Fruit fly (Drosophila melanogaster) whole organism, embryonic: ENCODE measurements around the gene CG31549.

Experiments
- Aef1 ChIP-seq: fragments of 200-800 bp; sonication (Bioruptor generic); IDR thresholded peaks from 3 replicates; pipeline ENCODE4 v1.3.6; 2022; ENCODE audit warnings: missing biosample characterization, missing genetic modification characterization
- Atf3 ChIP-seq: fragments of 200-800 bp; sonication (Bioruptor generic); optimal IDR thresholded peaks from 3 replicates; lab custom pipeline; 2016; ENCODE audit warnings: missing biosample characterization, missing genetic modification characterization
- CG10543 ChIP-seq: fragments of 200-800 bp; sonication (Bioruptor generic); optimal IDR thresholded peaks from 3 replicates; lab custom pipeline; 2017; ENCODE audit warnings: missing biosample characterization, mild to moderate bottlenecking, missing genetic modification characterization, moderate library complexity
- CG10979 ChIP-seq: fragments of 200-800 bp; sonication (Bioruptor generic); optimal IDR thresholded peaks from 2 replicates; lab custom pipeline; 2018; ENCODE audit warnings: missing biosample characterization, mild to moderate bottlenecking, missing genetic modification characterization, moderate library complexity
- CG14710 ChIP-seq: fragments of 200-800 bp; sonication (Bioruptor generic); optimal IDR thresholded peaks from 3 replicates; lab custom pipeline; 2019; ENCODE audit warnings: missing biosample characterization, mild to moderate bottlenecking, missing genetic modification characterization, moderate library complexity
- CG17361 ChIP-seq: fragments of 200-800 bp; sonication (Bioruptor generic); IDR thresholded peaks from 3 replicates; pipeline ENCODE4 v1.3.6; 2022; ENCODE audit warnings: missing biosample characterization, missing genetic modification characterization
- CG18476 ChIP-seq: fragments of 200-800 bp; sonication (Bioruptor generic); optimal IDR thresholded peaks from 2 replicates; lab custom pipeline; 2016; ENCODE audit warnings: missing biosample characterization, mild to moderate bottlenecking, missing genetic modification characterization
- CG2116 ChIP-seq: fragments of 200-800 bp; sonication (Bioruptor generic); optimal IDR thresholded peaks from 3 replicates; lab custom pipeline; 2018; ENCODE audit warnings: missing biosample characterization, mild to moderate bottlenecking, missing genetic modification characterization
- CG2120 ChIP-seq: fragments of 200-800 bp; sonication (Bioruptor generic); optimal IDR thresholded peaks from 3 replicates; lab custom pipeline; 2016; ENCODE audit warnings: missing biosample characterization, missing genetic modification characterization
- CG31224 ChIP-seq: fragments of 200-800 bp; sonication (Bioruptor generic); IDR thresholded peaks from 2 replicates; pipeline ENCODE4 v1.3.6; 2022; ENCODE audit warnings: missing biosample characterization, missing genetic modification characterization
- CG3281 ChIP-seq: fragments of 200-800 bp; sonication (Bioruptor generic); optimal IDR thresholded peaks from 3 replicates; lab custom pipeline; 2017; ENCODE audit warnings: missing biosample characterization, mild to moderate bottlenecking, missing genetic modification characterization
- CG6791 ChIP-seq: fragments of 200-800 bp; sonication (Bioruptor generic); IDR thresholded peaks from 3 replicates; pipeline ENCODE4 v1.3.6; 2022; ENCODE audit warnings: missing biosample characterization, missing genetic modification characterization; ENCODE audit not compliant: partially characterized antibody
- CG7786 ChIP-seq: fragments of 200-800 bp; sonication (Bioruptor generic); optimal IDR thresholded peaks from 2 replicates; lab custom pipeline; 2016; ENCODE audit warnings: missing biosample characterization, missing genetic modification characterization
- CG8290 ChIP-seq, 3 experiments: fragments of 200-800 bp; sonication (Bioruptor generic); optimal IDR thresholded peaks; 2 replicates each; lab custom pipeline; 2016 to 2019; ENCODE audit warnings: missing biosample characterization in 3 of 3, missing genetic modification characterization in 3 of 3, mild to moderate bottlenecking in 2 of 3, moderate library complexity in 1 of 3
- CG8388 ChIP-seq: fragments of 200-800 bp; sonication (Bioruptor generic); optimal IDR thresholded peaks from 2 replicates; lab custom pipeline; 2019; ENCODE audit warnings: missing biosample characterization, mild to moderate bottlenecking, missing genetic modification characterization, moderate library complexity
- CrebB ChIP-seq: fragments of 200-800 bp; sonication (Bioruptor generic); optimal IDR thresholded peaks from 3 replicates; lab custom pipeline; 2018; ENCODE audit warnings: missing biosample characterization, mild to moderate bottlenecking, missing genetic modification characterization
- D19B ChIP-seq: fragments of 200-800 bp; sonication (Bioruptor generic); optimal IDR thresholded peaks from 2 replicates; lab custom pipeline; 2017; ENCODE audit warnings: missing biosample characterization, mild to moderate bottlenecking, missing genetic modification characterization
- ERR ChIP-seq: fragments of 200-800 bp; sonication (Bioruptor generic); optimal IDR thresholded peaks from 2 replicates; lab custom pipeline; 2016; ENCODE audit warnings: missing biosample characterization, missing genetic modification characterization
- Hr39 ChIP-seq: fragments of >200 bp; optimal IDR thresholded peaks from 2 replicates; lab custom pipeline; 2017
- Hr51 ChIP-seq, 2 experiments: fragments of 200-800 bp; sonication (Bioruptor generic); optimal IDR thresholded peaks; 2 replicates in 1 of 2; 3 replicates in 1 of 2; lab custom pipeline; 2016 to 2018; ENCODE audit warnings: missing biosample characterization in 2 of 2, missing genetic modification characterization in 2 of 2, mild to moderate bottlenecking in 1 of 2, moderate library complexity in 1 of 2
- Lpt ChIP-seq: fragments of >200 bp; optimal IDR thresholded peaks from 2 replicates; lab custom pipeline; 2018; ENCODE audit warnings: missing biosample characterization, missing genetic modification characterization
- NC2α ChIP-seq: fragments of 200-800 bp; sonication (Bioruptor generic); optimal IDR thresholded peaks from 2 replicates; lab custom pipeline; 2016; ENCODE audit warnings: missing biosample characterization, missing genetic modification characterization
- Nf-YB ChIP-seq: fragments of 200-800 bp; sonication (Bioruptor generic); optimal IDR thresholded peaks from 3 replicates; lab custom pipeline; 2019; ENCODE audit warnings: missing biosample characterization, mild to moderate bottlenecking, missing genetic modification characterization, moderate library complexity
- Ravus ChIP-seq: fragments of 200-800 bp; sonication (Bioruptor generic); IDR thresholded peaks from 2 replicates; pipeline ENCODE4 v1.3.6; 2022; ENCODE audit warnings: missing biosample characterization, missing genetic modification characterization
- Rfx ChIP-seq: fragments of 200-800 bp; sonication (Bioruptor generic); IDR thresholded peaks from 2 replicates; pipeline ENCODE4 v1.3.6; 2022; ENCODE audit warnings: missing biosample characterization, missing genetic modification characterization
- Rx ChIP-seq: fragments of 200-800 bp; sonication (Bioruptor generic); IDR thresholded peaks from 2 replicates; pipeline ENCODE4 v1.3.6; 2022; ENCODE audit warnings: missing biosample characterization, missing genetic modification characterization
- Taf1 ChIP-seq: fragments of 200-800 bp; sonication (Bioruptor generic); IDR thresholded peaks from 2 replicates; pipeline ENCODE4 v1.3.6; 2022; ENCODE audit warnings: missing biosample characterization, missing genetic modification characterization
- Tbp ChIP-seq: fragments of >200 bp; optimal IDR thresholded peaks from 2 replicates; lab custom pipeline; 2018; ENCODE audit warnings: missing biosample characterization, missing genetic modification characterization
- abd-A ChIP-seq: fragments of 200-800 bp; sonication (Bioruptor generic); optimal IDR thresholded peaks from 3 replicates; lab custom pipeline; 2019; ENCODE audit warnings: missing biosample characterization, mild to moderate bottlenecking, missing genetic modification characterization, moderate library complexity
- bab2 ChIP-seq: fragments of 200-800 bp; sonication (Bioruptor generic); optimal IDR thresholded peaks from 2 replicates; lab custom pipeline; 2016; ENCODE audit warnings: missing biosample characterization, missing genetic modification characterization
- chinmo ChIP-seq: fragments of 200-800 bp; sonication (Bioruptor generic); IDR thresholded peaks from 4 replicates; pipeline ENCODE4 v1.3.6; 2022; ENCODE audit warnings: missing biosample characterization, missing genetic modification characterization; ENCODE audit not compliant: partially characterized antibody
- chn ChIP-seq: fragments of 200-800 bp; sonication (Bioruptor generic); optimal IDR thresholded peaks from 2 replicates; lab custom pipeline; 2016; ENCODE audit warnings: missing biosample characterization, missing genetic modification characterization
- emc ChIP-seq: fragments of 200-800 bp; sonication (Bioruptor generic); optimal IDR thresholded peaks from 2 replicates; lab custom pipeline; 2016; ENCODE audit warnings: missing biosample characterization, missing genetic modification characterization
- gem ChIP-seq: fragments of 200-800 bp; sonication (Bioruptor generic); optimal IDR thresholded peaks from 2 replicates; lab custom pipeline; 2019; ENCODE audit warnings: missing biosample characterization, mild to moderate bottlenecking, missing genetic modification characterization, moderate library complexity
- gro ChIP-seq: fragments of 200-800 bp; sonication (Bioruptor generic); optimal IDR thresholded peaks from 2 replicates; lab custom pipeline; 2016; ENCODE audit warnings: missing biosample characterization, missing genetic modification characterization
- hth ChIP-seq: fragments of >200 bp; optimal IDR thresholded peaks from 2 replicates; lab custom pipeline; 2017; ENCODE audit warnings: inconsistent platforms
- kah ChIP-seq: fragments of 200-800 bp; sonication (Bioruptor generic); optimal IDR thresholded peaks from 2 replicates; lab custom pipeline; 2018; ENCODE audit warnings: missing biosample characterization, mild to moderate bottlenecking, missing genetic modification characterization
- ken ChIP-seq: fragments of 200-800 bp; sonication (Bioruptor generic); IDR thresholded peaks from 3 replicates; pipeline ENCODE4 v1.3.6; 2022; ENCODE audit warnings: missing biosample characterization, missing genetic modification characterization
- luna ChIP-seq: fragments of 200-800 bp; sonication (Bioruptor generic); optimal IDR thresholded peaks from 2 replicates; lab custom pipeline; 2016; ENCODE audit warnings: missing biosample characterization, missing genetic modification characterization
- nau ChIP-seq: fragments of 200-800 bp; sonication (Bioruptor generic); optimal IDR thresholded peaks from 3 replicates; lab custom pipeline; 2017; ENCODE audit warnings: missing biosample characterization, mild to moderate bottlenecking, missing genetic modification characterization, missing genetic modification reagents
- oc ChIP-seq: fragments of 200-800 bp; sonication (Bioruptor generic); optimal IDR thresholded peaks from 2 replicates; lab custom pipeline; 2018; ENCODE audit warnings: missing biosample characterization, mild to moderate bottlenecking, missing genetic modification characterization, moderate library complexity
- onecut ChIP-seq: fragments of 200-800 bp; sonication (Bioruptor generic); IDR thresholded peaks from 2 replicates; pipeline ENCODE4 v1.3.6; 2022; ENCODE audit warnings: missing biosample characterization, missing genetic modification characterization
- pum ChIP-seq: fragments of 200-800 bp; sonication (Bioruptor generic); optimal IDR thresholded peaks from 2 replicates; lab custom pipeline; 2016; ENCODE audit warnings: missing biosample characterization, missing genetic modification characterization
- pzg ChIP-seq: fragments of 200-800 bp; sonication (Bioruptor generic); optimal IDR thresholded peaks from 3 replicates; lab custom pipeline; 2018; ENCODE audit warnings: missing biosample characterization, mild to moderate bottlenecking, missing genetic modification characterization, moderate library complexity
- sd ChIP-seq: fragments of 200-800 bp; sonication (Bioruptor generic); optimal IDR thresholded peaks from 3 replicates; lab custom pipeline; 2018; ENCODE audit warnings: missing biosample characterization, mild to moderate bottlenecking, missing genetic modification characterization, moderate library complexity
- ssp ChIP-seq: fragments of 200-800 bp; sonication (Bioruptor generic); IDR thresholded peaks from 2 replicates; pipeline ENCODE4 v1.3.6; 2022; ENCODE audit warnings: missing biosample characterization, missing genetic modification characterization
- tap ChIP-seq: fragments of 200-800 bp; optimal IDR thresholded peaks from 3 replicates; lab custom pipeline; 2019; ENCODE audit warnings: missing biosample characterization, mild to moderate bottlenecking, missing genetic modification characterization, moderate library complexity
- trh ChIP-seq: fragments of 200-800 bp; sonication (Bioruptor generic); optimal IDR thresholded peaks from 2 replicates; lab custom pipeline; 2016; ENCODE audit warnings: missing biosample characterization, missing genetic modification characterization
- vnd ChIP-seq: fragments of 200-800 bp; sonication (Bioruptor generic); IDR thresholded peaks from 3 replicates; pipeline ENCODE4 v1.3.6; 2022; ENCODE audit warnings: missing biosample characterization, missing genetic modification characterization; ENCODE audit not compliant: partially characterized antibody
- yki ChIP-seq: fragments of >200 bp; optimal IDR thresholded peaks from 3 replicates; lab custom pipeline; 2018

CG31549 gene

DNA sequence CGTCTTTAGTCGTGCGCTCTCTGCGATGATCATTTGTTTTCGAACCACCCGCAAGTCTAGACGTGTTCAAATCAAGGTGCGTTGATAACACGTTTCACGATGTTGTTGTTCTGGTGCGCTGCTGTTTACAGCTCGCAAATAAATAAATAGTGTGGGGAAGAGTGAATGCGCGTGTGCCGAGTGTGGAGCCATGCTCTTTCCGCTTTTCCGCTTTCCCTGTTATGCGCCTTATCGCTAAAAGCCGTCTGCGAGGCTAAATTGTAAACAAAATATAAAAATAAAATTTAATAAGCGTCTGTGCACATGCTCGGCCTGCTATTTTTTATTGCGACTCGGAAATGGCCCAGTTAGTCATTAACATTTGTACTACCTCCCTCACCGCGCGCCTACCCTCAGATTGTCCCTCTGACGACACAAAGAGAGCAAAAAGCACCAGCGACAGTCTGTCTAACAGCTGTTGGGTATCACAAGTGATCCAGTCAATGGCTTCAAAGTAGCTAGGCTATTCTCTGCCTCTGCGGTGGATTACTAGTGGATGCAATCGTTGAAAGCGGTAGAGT is 40.7 kb downstream of the CG31549 start (continued):
- TF ChIP-seq chn (GFP tag; lab: Kevin White, UChicago), result peak; percentile 39
- TF ChIP-seq Rfx (GFP tag; lab: Robert Waterston, UW), result peak; percentile 63; the same call in 1 of the 2 replicates
- TF ChIP-seq ken (GFP tag; lab: Robert Waterston, UW), result 0 out of 3 replicates have a peak, but pooled peaks have one; percentile 49
- peak; percentile 79 for TF ChIP-seq gro (GFP tag; lab: Kevin White, UChicago)
- TF ChIP-seq Lpt, result no peak
- 0 out of 2 replicates have a peak, but pooled peaks have one; percentile 16 for TF ChIP-seq Taf1
- TF ChIP-seq Nf-YB, result peak; percentile 73
- peak; percentile 69 for TF ChIP-seq CG18476 (GFP tag; lab: Kevin White, UChicago)
- no peak for TF ChIP-seq CG6791 (GFP tag; lab: Robert Waterston, UW)
- TF ChIP-seq bab2, result peak; percentile 77
- no peak for TF ChIP-seq Ravus (GFP tag; lab: Robert Waterston, UW)
- peak; percentile 64 for TF ChIP-seq tap
- no peak for TF ChIP-seq vnd (GFP tag; lab: Robert Waterston, UW)
- peak; percentile 19 for TF ChIP-seq pzg (GFP tag; lab: Kevin White, UChicago)
- TF ChIP-seq Atf3 (GFP tag; lab: Kevin White, UChicago), result peak; percentile 54
- TF ChIP-seq Tbp, result no peak
- TF ChIP-seq chinmo (GFP tag; lab: Robert Waterston, UW), result peak; percentile 96
- peak; percentile 74 for TF ChIP-seq CG8290 (GFP tag; optimal IDR thresholded peaks at IDR 0.05; lab: Kevin White, UChicago)
- TF ChIP-seq CG8290 (tag; optimal IDR thresholded peaks at IDR 0.05; lab: Kevin White, UChicago), result peak; percentile 87 to 92
- peak; percentile 0 for TF ChIP-seq luna
- TF ChIP-seq sd (tag; lab: Kevin White, UChicago), result no peak
- TF ChIP-seq kah, result peak; percentile 86
- no peak for TF ChIP-seq emc
- TF ChIP-seq ssp, result no peak
- TF ChIP-seq CG3281 (GFP tag; lab: Kevin White, UChicago), result peak; percentile 86
- TF ChIP-seq CG10979 (tag; lab: Kevin White, UChicago), result peak; percentile 42
- TF ChIP-seq CG31224, result no peak
- peak; percentile 73 for TF ChIP-seq gem (tag; lab: Kevin White, UChicago)
- TF ChIP-seq Hr51 (GFP tag; optimal IDR thresholded peaks at IDR 0.05; lab: Kevin White, UChicago), result peak in 1 of 2 experiments; percentile 56
- TF ChIP-seq trh (GFP tag; lab: Kevin White, UChicago), result peak; percentile 50
- TF ChIP-seq CG2120 (GFP tag; lab: Kevin White, UChicago), result peak; percentile 54
- peak; percentile 63; the same call in 2 of the 3 replicates for TF ChIP-seq CG17361 (GFP tag; lab: Robert Waterston, UW)
- peak; percentile 40 for TF ChIP-seq D19B (GFP tag; lab: Kevin White, UChicago)
- TF ChIP-seq CG7786 (GFP tag; lab: Kevin White, UChicago), result peak; percentile 48
- TF ChIP-seq Hr39, result no peak
- TF ChIP-seq CG2116 (GFP tag; lab: Kevin White, UChicago), result peak; percentile 67
- no peak for TF ChIP-seq abd-A (tag; lab: Kevin White, UChicago)
- TF ChIP-seq Aef1, result peak; percentile 39; the same call in 1 of the 3 replicates
- peak; percentile 58 for TF ChIP-seq NC2α (GFP tag; lab: Kevin White, UChicago)
- peak; percentile 72 for TF ChIP-seq CG14710
- no peak for TF ChIP-seq yki (lab: Kevin White, UChicago)
- no peak for TF ChIP-seq hth
- TF ChIP-seq Rx (GFP tag; lab: Robert Waterston, UW), result peak; percentile 38; the same call in 1 of the 2 replicates
- TF ChIP-seq nau (GFP tag; lab: Kevin White, UChicago), result no peak
- peak; percentile 81 for TF ChIP-seq onecut (GFP tag; lab: Robert Waterston, UW)
- TF ChIP-seq ERR, result peak; percentile 37
- peak; percentile 40 for TF ChIP-seq pum
- TF ChIP-seq oc (tag; lab: Kevin White, UChicago), result peak; percentile 81
- peak; percentile 40 for TF ChIP-seq CG8388
- TF ChIP-seq CG10543 (GFP tag; lab: Kevin White, UChicago), result peak; percentile 97
- peak; percentile 92 for TF ChIP-seq CrebB (tag; lab: Kevin White, UChicago)
